Worm (Caenorhabditis elegans) whole organism, L3 larva: ENCODE data around the gene sma-1.
A peak's percentile ranks its signal among the peaks of the same experiment; 100 is the strongest.

ENCODE experiments used
- aly-2 ChIP-seq: fragments of 150-350 bp; optimal IDR thresholded peaks from 2 replicates; lab custom pipeline; 2014; ENCODE audit warnings: missing biosample characterization, missing genetic modification characterization
- ama-1 ChIP-seq: fragments of 150-350 bp; optimal IDR thresholded peaks from 2 replicates; lab custom pipeline; 2018
- egl-5 ChIP-seq: fragments of 150-350 bp; optimal IDR thresholded peaks from 2 replicates; lab custom pipeline; 2017; ENCODE audit warnings: missing biosample characterization, missing genetic modification reagents, missing genetic modification characterization, inconsistent platforms
- elt-2 ChIP-seq: sonication (generic microtip); optimal IDR thresholded peaks from 2 replicates; lab custom pipeline; 2016; ENCODE audit warnings: missing genetic modification reagents, mild to moderate bottlenecking, missing genetic modification characterization, missing compliant biosample characterization
- eor-1 ChIP-seq, 2 experiments: fragments of 150-350 bp; optimal IDR thresholded peaks; 2 replicates each; lab custom pipeline; 2014 to 2018; ENCODE audit warnings: missing biosample characterization in 2 of 2, missing genetic modification characterization in 2 of 2
- lsy-12 ChIP-seq: sonication (generic microtip); optimal IDR thresholded peaks from 2 replicates; lab custom pipeline; 2016; ENCODE audit warnings: mild to moderate bottlenecking, missing genetic modification characterization, missing compliant biosample characterization
- nhr-11 ChIP-seq: fragments of 150-350 bp; optimal IDR thresholded peaks from 2 replicates; lab custom pipeline; 2014; ENCODE audit warnings: missing biosample characterization, missing genetic modification characterization
- nhr-12 ChIP-seq: fragments of 150-350 bp; optimal IDR thresholded peaks from 2 replicates; lab custom pipeline; 2014; ENCODE audit warnings: missing biosample characterization, missing genetic modification characterization
- nhr-25 ChIP-seq: sonication (generic microtip); optimal IDR thresholded peaks from 2 replicates; lab custom pipeline; 2017; ENCODE audit warnings: missing biosample characterization, missing genetic modification characterization
- nhr-28 ChIP-seq: fragments of 150-350 bp; optimal IDR thresholded peaks from 2 replicates; lab custom pipeline; 2014; ENCODE audit warnings: missing biosample characterization, missing genetic modification characterization
- nhr-77 ChIP-seq: fragments of 150-350 bp; optimal IDR thresholded peaks from 2 replicates; lab custom pipeline; 2014; ENCODE audit warnings: missing biosample characterization, missing genetic modification characterization
- pha-4 ChIP-seq: fragments of 150-350 bp; optimal IDR thresholded peaks from 2 replicates; lab custom pipeline; 2014; ENCODE audit warnings: missing biosample characterization, missing genetic modification reagents, missing genetic modification characterization
- zag-1 ChIP-seq: fragments of 150-350 bp; optimal IDR thresholded peaks from 2 replicates; lab custom pipeline; 2014; ENCODE audit warnings: missing biosample characterization, missing genetic modification characterization

DNA sequence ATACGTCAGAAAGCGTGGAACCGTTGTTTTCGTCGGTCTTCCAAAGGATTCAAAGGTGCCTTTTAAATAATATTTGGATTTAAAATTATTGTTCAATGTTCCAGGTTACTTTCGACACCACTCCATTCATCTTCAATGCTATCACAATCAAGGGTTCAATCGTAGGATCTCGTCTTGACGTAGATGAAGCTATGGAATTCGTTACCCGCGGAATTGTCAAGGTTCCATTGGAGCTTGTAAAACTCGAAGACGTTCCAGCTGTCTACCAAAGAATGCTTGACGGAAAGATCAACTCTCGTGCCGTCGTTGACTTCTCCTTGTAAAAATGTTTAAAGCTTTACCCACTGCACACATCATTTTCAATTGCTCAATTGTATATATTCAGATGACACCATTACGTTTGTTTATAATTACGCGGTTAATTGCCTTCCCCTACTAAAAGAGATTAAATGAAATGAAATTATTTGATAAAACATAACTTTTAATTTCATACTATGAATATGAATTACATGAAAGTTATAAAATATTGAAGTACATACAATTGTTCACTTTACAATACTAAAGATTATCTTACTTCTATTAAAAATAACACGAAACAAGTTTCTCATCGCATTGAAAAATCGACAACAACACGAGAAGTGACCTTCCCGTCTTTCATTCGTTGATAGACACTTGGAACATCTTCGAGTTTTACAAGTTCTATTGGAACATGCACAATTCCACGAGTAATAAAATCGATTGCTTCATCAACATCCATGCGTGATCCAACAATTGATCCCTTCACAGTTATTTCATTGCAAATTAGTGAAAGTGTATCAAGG, 9.9 kb upstream of the sma-1 start:
- TF ChIP-seq eor-1 (tag; optimal IDR thresholded peaks at IDR 0.05; lab: Kevin White, UChicago) (no peak), nhr-25 (tag; lab: Kevin White, UChicago) (no peak), zag-1 (tag; lab: Kevin White, UChicago) (no peak), nhr-12 (tag; lab: Kevin White, UChicago) (no peak), egl-5 (tag; lab: Kevin White, UChicago) (no peak), nhr-77 (tag; lab: Kevin White, UChicago) (no peak), aly-2 (no peak), ama-1 (lab: Kevin White, UChicago) (peak; percentile 96), elt-2 (tag; lab: Kevin White, UChicago) (no peak), lsy-12 (tag; lab: Kevin White, UChicago) (peak; percentile 29), pha-4 (tag; lab: Kevin White, UChicago) (peak; percentile 88), nhr-28 (no peak), nhr-11 (tag; lab: Kevin White, UChicago) (no peak)
